Worm (Caenorhabditis elegans) whole organism, young adult: Measurements from ENCODE around the gene F37A8.5.
A peak's percentile ranks its signal among the peaks of the same experiment; 100 is the strongest.

ENCODE experiments used
- B0019.2 ChIP-seq: fragments of 200-800 bp; sonication (Bioruptor generic); conservative IDR thresholded peaks from 2 replicates; pipeline ENCODE4 v1.3.6; 2022; ENCODE audit warnings: missing genetic modification reagents, missing genetic modification characterization, missing compliant biosample characterization
- B0336.3 ChIP-seq: fragments of 200-800 bp; sonication (Bioruptor generic); IDR thresholded peaks from 2 replicates; pipeline ENCODE4 v1.3.6; 2022; ENCODE audit warnings: missing genetic modification characterization, missing compliant biosample characterization
- C17E4.6 ChIP-seq: fragments of 200-800 bp; sonication (Bioruptor generic); IDR thresholded peaks from 2 replicates; pipeline ENCODE4 v1.3.6; 2022; ENCODE audit warnings: missing genetic modification reagents, missing genetic modification characterization, missing compliant biosample characterization
- D2030.7 ChIP-seq: fragments of 200-800 bp; sonication (Bioruptor generic); IDR thresholded peaks from 2 replicates; pipeline ENCODE4 v1.3.6; 2022; ENCODE audit warnings: missing genetic modification reagents, missing genetic modification characterization, missing compliant biosample characterization
- F23B12.7 ChIP-seq: sonication (generic microtip); optimal IDR thresholded peaks from 2 replicates; lab custom pipeline; 2017; ENCODE audit warnings: missing genetic modification characterization, mild to moderate bottlenecking, missing compliant biosample characterization, antibody characterized with exemption, moderate library complexity; ENCODE audit not compliant: insufficient read depth
- F37B4.10 ChIP-seq: fragments of 200-800 bp; sonication (Bioruptor generic); IDR thresholded peaks from 2 replicates; pipeline ENCODE4 v1.3.6; 2022; ENCODE audit warnings: missing genetic modification characterization, missing compliant biosample characterization
- F57C9.4 ChIP-seq: sonication (generic microtip); optimal IDR thresholded peaks from 2 replicates; lab custom pipeline; 2017; ENCODE audit warnings: mild to moderate bottlenecking, missing genetic modification characterization, missing compliant biosample characterization
- K12H6.12 ChIP-seq: fragments of 200-800 bp; sonication (Bioruptor generic); optimal IDR thresholded peaks from 2 replicates; lab custom pipeline; 2018; ENCODE audit warnings: mild to moderate bottlenecking, missing genetic modification characterization, missing compliant biosample characterization
- Y53F4B.3 ChIP-seq: fragments of 200-800 bp; sonication (Bioruptor generic); IDR thresholded peaks from 2 replicates; pipeline ENCODE4 v1.3.6; 2022; ENCODE audit warnings: missing genetic modification reagents, missing genetic modification characterization, missing compliant biosample characterization
- Y56A3A.18 ChIP-seq: fragments of 200-800 bp; sonication (Bioruptor generic); IDR thresholded peaks from 2 replicates; pipeline ENCODE4 v1.3.6; 2022; ENCODE audit warnings: missing genetic modification reagents, missing genetic modification characterization, missing compliant biosample characterization
- Y95B8A.8 ChIP-seq: fragments of 200-800 bp; sonication (Bioruptor generic); IDR thresholded peaks from 2 replicates; pipeline ENCODE4 v1.3.6; 2022; ENCODE audit warnings: missing genetic modification reagents, missing genetic modification characterization, missing compliant biosample characterization
- ZK185.1 ChIP-seq: sonication (generic microtip); optimal IDR thresholded peaks from 2 replicates; lab custom pipeline; 2016; ENCODE audit warnings: mild to moderate bottlenecking, missing genetic modification characterization, missing compliant biosample characterization; ENCODE audit not compliant: poor library complexity, severe bottlenecking
- aptf-3 ChIP-seq: fragments of 200-800 bp; sonication (Bioruptor generic); IDR thresholded peaks from 2 replicates; pipeline ENCODE4 v1.3.6; 2022; ENCODE audit warnings: missing genetic modification characterization, missing compliant biosample characterization
- athp-1 ChIP-seq: sonication (generic microtip); optimal IDR thresholded peaks from 2 replicates; lab custom pipeline; 2017; ENCODE audit warnings: mild to moderate bottlenecking, missing genetic modification characterization, missing compliant biosample characterization
- attf-3 ChIP-seq: fragments of 200-800 bp; sonication (Bioruptor generic); conservative IDR thresholded peaks from 2 replicates; pipeline ENCODE4 v1.3.6; 2022; ENCODE audit warnings: missing genetic modification reagents, missing genetic modification characterization, missing compliant biosample characterization
- bed-2 ChIP-seq: fragments of 200-800 bp; sonication (Bioruptor generic); IDR thresholded peaks from 2 replicates; pipeline ENCODE4 v1.3.6; 2022; ENCODE audit warnings: missing genetic modification reagents, missing genetic modification characterization, missing compliant biosample characterization
- ccch-3 ChIP-seq: fragments of 200-800 bp; sonication (Bioruptor generic); optimal IDR thresholded peaks from 2 replicates; lab custom pipeline; 2018; ENCODE audit warnings: mild to moderate bottlenecking, missing genetic modification characterization, missing compliant biosample characterization
- ceh-40 ChIP-seq: fragments of 200-800 bp; sonication (Bioruptor generic); IDR thresholded peaks from 2 replicates; pipeline ENCODE4 v1.3.6; 2022; ENCODE audit warnings: missing genetic modification characterization, missing compliant biosample characterization
- ceh-91 ChIP-seq: fragments of 200-800 bp; sonication (Bioruptor generic); IDR thresholded peaks from 2 replicates; pipeline ENCODE4 v1.3.6; 2022; ENCODE audit warnings: missing genetic modification reagents, missing genetic modification characterization, missing compliant biosample characterization
- chd-7 ChIP-seq: sonication (generic microtip); optimal IDR thresholded peaks from 2 replicates; lab custom pipeline; 2016; ENCODE audit warnings: mild to moderate bottlenecking, missing genetic modification characterization, moderate library complexity, missing compliant biosample characterization
- egl-44 ChIP-seq: fragments of 200-800 bp; sonication (Bioruptor generic); IDR thresholded peaks from 2 replicates; pipeline ENCODE4 v1.3.6; 2022; ENCODE audit warnings: missing genetic modification reagents, missing genetic modification characterization, missing compliant biosample characterization
- ekl-4 ChIP-seq: fragments of 200-800 bp; sonication (Bioruptor generic); IDR thresholded peaks from 2 replicates; pipeline ENCODE4 v1.3.6; 2022; ENCODE audit warnings: missing genetic modification reagents, missing genetic modification characterization, missing compliant biosample characterization
- ets-4 ChIP-seq: fragments of 200-800 bp; sonication (Bioruptor generic); optimal IDR thresholded peaks from 2 replicates; lab custom pipeline; 2018; ENCODE audit warnings: mild to moderate bottlenecking, missing genetic modification characterization, missing compliant biosample characterization
- hlh-12 ChIP-seq: sonication (generic microtip); optimal IDR thresholded peaks from 2 replicates; lab custom pipeline; 2016; ENCODE audit warnings: missing genetic modification characterization, missing compliant biosample characterization
- hmg-20 ChIP-seq: fragments of 200-800 bp; sonication (Bioruptor generic); IDR thresholded peaks from 2 replicates; pipeline ENCODE4 v1.3.6; 2022; ENCODE audit warnings: missing genetic modification reagents, missing genetic modification characterization, missing compliant biosample characterization
- hrde-1 ChIP-seq: sonication (generic microtip); optimal IDR thresholded peaks from 2 replicates; lab custom pipeline; 2016; ENCODE audit warnings: missing genetic modification characterization, mild to moderate bottlenecking, missing compliant biosample characterization, moderate library complexity, missing genotype, missing genetic modification reagents, borderline replicate concordance
- hsf-1 ChIP-seq: fragments of 200-800 bp; sonication (Bioruptor generic); IDR thresholded peaks from 2 replicates; pipeline ENCODE4 v1.3.6; 2022; ENCODE audit warnings: missing genetic modification reagents, missing genetic modification characterization, missing compliant biosample characterization
- lin-35 ChIP-seq, 3 experiments: fragments of 150-350 bp in 2 of 3; sonication (generic microtip) in 1 of 3; optimal IDR thresholded peaks; 2 replicates each; lab custom pipeline; 2014 to 2018; ENCODE audit warnings: missing biosample characterization in 3 of 3, missing genetic modification characterization in 3 of 3, missing genetic modification reagents in 3 of 3
- lin-54 ChIP-seq: fragments of 200-800 bp; sonication (Bioruptor generic); optimal IDR thresholded peaks from 2 replicates; lab custom pipeline; 2018; ENCODE audit warnings: mild to moderate bottlenecking, missing genetic modification characterization, missing compliant biosample characterization
- lir-1 ChIP-seq: fragments of 200-800 bp; sonication (Bioruptor generic); conservative IDR thresholded peaks from 2 replicates; pipeline ENCODE4 v1.3.6; 2022; ENCODE audit warnings: missing genetic modification reagents, missing genetic modification characterization, missing compliant biosample characterization
- madf-6 ChIP-seq: fragments of 200-800 bp; sonication (Bioruptor generic); IDR thresholded peaks from 2 replicates; pipeline ENCODE4 v1.3.6; 2022; ENCODE audit warnings: missing genetic modification reagents, missing genetic modification characterization, missing compliant biosample characterization
- mes-4 ChIP-seq: sonication (generic microtip); optimal IDR thresholded peaks from 2 replicates; lab custom pipeline; 2016; ENCODE audit warnings: missing genotype, missing genetic modification characterization, missing compliant biosample characterization
- mxl-1 ChIP-seq: sonication (generic microtip); optimal IDR thresholded peaks from 2 replicates; lab custom pipeline; 2016; ENCODE audit warnings: missing genetic modification characterization, missing compliant biosample characterization
- nfyb-1 ChIP-seq: fragments of 200-800 bp; sonication (Bioruptor generic); IDR thresholded peaks from 2 replicates; pipeline ENCODE4 v1.3.6; 2022; ENCODE audit warnings: missing genetic modification reagents, missing genetic modification characterization, missing compliant biosample characterization
- nhr-80 ChIP-seq: sonication (generic microtip); optimal IDR thresholded peaks from 2 replicates; lab custom pipeline; 2016; ENCODE audit warnings: missing genetic modification characterization, missing compliant biosample characterization
- nhr-90 ChIP-seq: sonication (generic microtip); optimal IDR thresholded peaks from 2 replicates; lab custom pipeline; 2016; ENCODE audit warnings: missing genotype, mild to moderate bottlenecking, missing genetic modification characterization, missing compliant biosample characterization
- rcor-1 ChIP-seq: fragments of 200-800 bp; sonication (Bioruptor generic); IDR thresholded peaks from 2 replicates; pipeline ENCODE4 v1.3.6; 2022; ENCODE audit warnings: missing genetic modification reagents, missing genetic modification characterization, missing compliant biosample characterization
- sdz-38 ChIP-seq: sonication (generic microtip); optimal IDR thresholded peaks from 2 replicates; lab custom pipeline; 2016; ENCODE audit warnings: missing genotype, missing genetic modification characterization, missing compliant biosample characterization
- sea-2 ChIP-seq: fragments of 200-800 bp; sonication (Bioruptor generic); IDR thresholded peaks from 2 replicates; pipeline ENCODE4 v1.3.6; 2022; ENCODE audit warnings: missing genetic modification characterization, missing compliant biosample characterization
- somi-1 ChIP-seq: fragments of 200-800 bp; sonication (Bioruptor generic); optimal IDR thresholded peaks from 2 replicates; lab custom pipeline; 2018; ENCODE audit warnings: mild to moderate bottlenecking, missing genetic modification characterization, missing compliant biosample characterization
- tbx-9 ChIP-seq: sonication (generic microtip); optimal IDR thresholded peaks from 2 replicates; lab custom pipeline; 2016; ENCODE audit warnings: borderline replicate concordance, missing genetic modification characterization, inconsistent platforms, missing compliant biosample characterization
- tlf-1 ChIP-seq: fragments of 200-800 bp; sonication (Bioruptor generic); optimal IDR thresholded peaks from 2 replicates; lab custom pipeline; 2018; ENCODE audit warnings: mild to moderate bottlenecking, missing genetic modification characterization, missing compliant biosample characterization
- unc-130 ChIP-seq: sonication (generic microtip); optimal IDR thresholded peaks from 2 replicates; lab custom pipeline; 2016; ENCODE audit warnings: missing genetic modification reagents, missing genetic modification characterization, missing compliant biosample characterization
- zim-3 ChIP-seq: sonication (generic microtip); optimal IDR thresholded peaks from 2 replicates; lab custom pipeline; 2017; ENCODE audit warnings: mild to moderate bottlenecking, missing genetic modification characterization, moderate library complexity, missing compliant biosample characterization
- ztf-28 ChIP-seq: fragments of 200-800 bp; sonication (Bioruptor generic); IDR thresholded peaks from 2 replicates; pipeline ENCODE4 v1.3.6; 2022; ENCODE audit warnings: missing genetic modification reagents, missing genetic modification characterization, missing compliant biosample characterization
- ztf-3 ChIP-seq: fragments of 200-800 bp; sonication (Bioruptor generic); optimal IDR thresholded peaks from 2 replicates; lab custom pipeline; 2018; ENCODE audit warnings: mild to moderate bottlenecking, missing genetic modification characterization, missing compliant biosample characterization

F37A8.5 gene

ce11 chrIII:3918569-3918968 is 37.9 kb upstream of the F37A8.5 start, which contains the start of gene ZK1058.3:
ZK1058.3 (plus strand) TSS chrIII:3918869.
- TF ChIP-seq K12H6.12 (tag; lab: Kevin White, UChicago) = no peak
- TF ChIP-seq ets-4 = no peak
- peak; percentile 55; the same call in 1 of the 2 replicates for TF ChIP-seq hsf-1 (GFP tag; lab: Robert Waterston, UW)
- TF ChIP-seq mes-4 (tag; lab: Kevin White, UChicago) = no peak
- TF ChIP-seq sea-2 (GFP tag; lab: Robert Waterston, UW) = no peak
- no peak for TF ChIP-seq Y95B8A.8 (GFP tag; lab: Robert Waterston, UW)
- TF ChIP-seq lir-1 (GFP tag; lab: Robert Waterston, UW) = no peak
- TF ChIP-seq B0336.3 (GFP tag; lab: Robert Waterston, UW) = 0 out of 2 replicates have a peak, but pooled peaks have one; percentile 20
- TF ChIP-seq mxl-1 = no peak
- TF ChIP-seq B0019.2 = 0 out of 2 replicates have a peak, but pooled peaks have one; percentile 33
- TF ChIP-seq nhr-80 (tag; lab: Kevin White, UChicago) = no peak
- no peak for TF ChIP-seq F37B4.10 (GFP tag; lab: Robert Waterston, UW)
- TF ChIP-seq rcor-1 (GFP tag; lab: Robert Waterston, UW) = 0 out of 2 replicates have a peak, but pooled peaks have one; percentile 11
- 0 out of 2 replicates have a peak, but pooled peaks have one; percentile 42 for TF ChIP-seq madf-6
- no peak for TF ChIP-seq ztf-3 (GFP tag; lab: Kevin White, UChicago)
- TF ChIP-seq Y56A3A.18 = no peak
- TF ChIP-seq ZK185.1 (tag; lab: Kevin White, UChicago) = no peak
- peak; percentile 1 for TF ChIP-seq tlf-1 (GFP tag; lab: Kevin White, UChicago)

ce11 chrIII:3921646-3922328 is 34.6 kb upstream of the F37A8.5 start, which contains the start of the genes metl-6 and nit-1:
metl-6 (minus strand) TSS chrIII:3921711.
nit-1 (plus strand) TSS chrIII:3922207.
- TF ChIP-seq sdz-38 (tag; lab: Kevin White, UChicago) = no peak
- no peak for TF ChIP-seq D2030.7 (GFP tag; lab: Robert Waterston, UW)
- no peak for TF ChIP-seq Y53F4B.3 (GFP tag; lab: Robert Waterston, UW)
- no peak for TF ChIP-seq aptf-3
- peak; percentile 10 for TF ChIP-seq lin-54 (GFP tag; lab: Kevin White, UChicago)
- TF ChIP-seq athp-1 (tag; lab: Kevin White, UChicago) = no peak
- no peak for TF ChIP-seq nhr-90 (tag; lab: Kevin White, UChicago)
- no peak for TF ChIP-seq F23B12.7 (tag; lab: Kevin White, UChicago)
- no peak for TF ChIP-seq Y56A3A.18
- TF ChIP-seq ets-4 = no peak
- TF ChIP-seq bed-2 (GFP tag; lab: Robert Waterston, UW) = no peak
- peak in 1 of 3 experiments; percentile 10 for TF ChIP-seq lin-35 (GFP tag; optimal IDR thresholded peaks at IDR 0.05; lab: Kevin White, UChicago)
- no peak for TF ChIP-seq tbx-9 (tag; lab: Kevin White, UChicago)
- no peak for TF ChIP-seq somi-1 (GFP tag; lab: Kevin White, UChicago)
- peak; percentile 48; the same call in 1 of the 2 replicates for TF ChIP-seq attf-3 (GFP tag; lab: Robert Waterston, UW)

- TF ChIP-seq ekl-4 (GFP tag; lab: Robert Waterston, UW) (no peak), chd-7 (tag; lab: Kevin White, UChicago) (no peak), unc-130 (GFP tag; lab: Kevin White, UChicago) (no peak), ccch-3 (GFP tag; lab: Kevin White, UChicago) (no peak), madf-6 (no peak), hrde-1 (no peak), hlh-12 (no peak), egl-44 (GFP tag; lab: Robert Waterston, UW) (no peak), ztf-28 (GFP tag; lab: Robert Waterston, UW) (no peak), zim-3 (tag; lab: Kevin White, UChicago) (no peak), nfyb-1 (no peak), C17E4.6 (no peak), F57C9.4 (tag; lab: Kevin White, UChicago) (no peak), hmg-20 (no peak), nhr-90 (tag; lab: Kevin White, UChicago) (no peak), ceh-91 (GFP tag; lab: Robert Waterston, UW) (no peak), F23B12.7 (tag; lab: Kevin White, UChicago) (no peak), ceh-40 (no peak)
Measured at ce11 chrIII:3926116-3926515, 30.3 kb upstream of the F37A8.5 start, which contains the start of gene ZK1058.9. ZK1058.9 (minus strand) TSS chrIII:3926216.
